Worm (Caenorhabditis elegans) whole organism, young adult: ENCODE results near the gene F36D3.1.
A peak's percentile ranks its signal among the peaks of the same experiment; 100 is the strongest.

Experiments
- B0019.2 ChIP-seq: fragments of 200-800 bp; sonication (Bioruptor generic); conservative IDR thresholded peaks from 2 replicates; pipeline ENCODE4 v1.3.6; 2022; ENCODE audit warnings: missing genetic modification reagents, missing genetic modification characterization, missing compliant biosample characterization
- B0035.1 ChIP-seq: sonication (generic microtip); optimal IDR thresholded peaks from 2 replicates; lab custom pipeline; 2016; ENCODE audit warnings: missing genetic modification characterization, mild to moderate bottlenecking, missing compliant biosample characterization, missing genotype, missing genetic modification reagents
- C17E4.6 ChIP-seq: fragments of 200-800 bp; sonication (Bioruptor generic); IDR thresholded peaks from 2 replicates; pipeline ENCODE4 v1.3.6; 2022; ENCODE audit warnings: missing genetic modification reagents, missing genetic modification characterization, missing compliant biosample characterization
- D2030.7 ChIP-seq: fragments of 200-800 bp; sonication (Bioruptor generic); IDR thresholded peaks from 2 replicates; pipeline ENCODE4 v1.3.6; 2022; ENCODE audit warnings: missing genetic modification reagents, missing genetic modification characterization, missing compliant biosample characterization
- F22D6.2 ChIP-seq: sonication (generic microtip); optimal IDR thresholded peaks from 2 replicates; lab custom pipeline; 2016; ENCODE audit warnings: mild to moderate bottlenecking, missing genetic modification characterization, missing compliant biosample characterization
- F33H1.4 ChIP-seq: fragments of 200-800 bp; sonication (Bioruptor generic); IDR thresholded peaks from 2 replicates; pipeline ENCODE4 v1.3.6; 2022; ENCODE audit warnings: missing genetic modification reagents, missing genetic modification characterization, missing compliant biosample characterization
- F49E8.2 ChIP-seq: sonication (generic microtip); optimal IDR thresholded peaks from 3 replicates; lab custom pipeline; 2017; ENCODE audit warnings: missing genetic modification characterization, mild to moderate bottlenecking, missing compliant biosample characterization, antibody characterized with exemption, moderate library complexity; ENCODE audit not compliant: insufficient read depth
- K11D2.4 ChIP-seq: fragments of 200-800 bp; sonication (Bioruptor generic); IDR thresholded peaks from 2 replicates; pipeline ENCODE4 v1.3.6; 2022; ENCODE audit warnings: missing genetic modification reagents, missing genetic modification characterization, missing compliant biosample characterization
- K12H6.12 ChIP-seq: fragments of 200-800 bp; sonication (Bioruptor generic); optimal IDR thresholded peaks from 2 replicates; lab custom pipeline; 2018; ENCODE audit warnings: mild to moderate bottlenecking, missing genetic modification characterization, missing compliant biosample characterization
- Y53G8AR.9 ChIP-seq: fragments of 200-800 bp; sonication (Bioruptor generic); conservative IDR thresholded peaks from 2 replicates; pipeline ENCODE4 v1.3.6; 2022; ENCODE audit warnings: missing genetic modification reagents, missing genetic modification characterization, missing compliant biosample characterization
- Y79H2A.3 ChIP-seq: fragments of 200-800 bp; sonication (Bioruptor generic); conservative IDR thresholded peaks from 2 replicates; pipeline ENCODE4 v1.3.6; 2022; ENCODE audit warnings: missing genetic modification reagents, missing genetic modification characterization, missing compliant biosample characterization
- ama-1 ChIP-seq, 3 experiments: fragments of 150-350 bp in 1 of 3; sonication (generic microtip) in 2 of 3; optimal IDR thresholded peaks; 2 replicates each; lab custom pipeline; 2014 to 2018; ENCODE audit warnings: missing biosample characterization in 2 of 3, missing genetic modification characterization in 2 of 3, missing genetic modification reagents in 2 of 3
- bed-1 ChIP-seq: fragments of 200-800 bp; sonication (Bioruptor generic); IDR thresholded peaks from 2 replicates; pipeline ENCODE4 v1.3.6; 2022; ENCODE audit warnings: missing genetic modification reagents, missing genetic modification characterization, missing compliant biosample characterization
- ccch-3 ChIP-seq: fragments of 200-800 bp; sonication (Bioruptor generic); optimal IDR thresholded peaks from 2 replicates; lab custom pipeline; 2018; ENCODE audit warnings: mild to moderate bottlenecking, missing genetic modification characterization, missing compliant biosample characterization
- ceh-100 ChIP-seq: fragments of 200-800 bp; sonication (Bioruptor generic); IDR thresholded peaks from 2 replicates; pipeline ENCODE4 v1.3.6; 2022; ENCODE audit warnings: missing genetic modification reagents, missing genetic modification characterization, missing compliant biosample characterization
- ceh-27 ChIP-seq: fragments of 200-800 bp; sonication (Bioruptor generic); optimal IDR thresholded peaks from 2 replicates; lab custom pipeline; 2018; ENCODE audit warnings: mild to moderate bottlenecking, missing genetic modification characterization, moderate library complexity, missing compliant biosample characterization
- ceh-40 ChIP-seq: fragments of 200-800 bp; sonication (Bioruptor generic); IDR thresholded peaks from 2 replicates; pipeline ENCODE4 v1.3.6; 2022; ENCODE audit warnings: missing genetic modification characterization, missing compliant biosample characterization
- ceh-91 ChIP-seq: fragments of 200-800 bp; sonication (Bioruptor generic); IDR thresholded peaks from 2 replicates; pipeline ENCODE4 v1.3.6; 2022; ENCODE audit warnings: missing genetic modification reagents, missing genetic modification characterization, missing compliant biosample characterization
- die-1 ChIP-seq: sonication (generic microtip); optimal IDR thresholded peaks from 2 replicates; lab custom pipeline; 2016; ENCODE audit warnings: missing genotype, mild to moderate bottlenecking, missing genetic modification characterization, missing compliant biosample characterization
- dpff-1 ChIP-seq: sonication (generic microtip); optimal IDR thresholded peaks from 2 replicates; lab custom pipeline; 2017; ENCODE audit warnings: mild to moderate bottlenecking, missing genetic modification characterization, missing compliant biosample characterization
- fkh-3 ChIP-seq: sonication (generic microtip); optimal IDR thresholded peaks from 2 replicates; lab custom pipeline; 2016; ENCODE audit warnings: mild to moderate bottlenecking, missing genetic modification characterization, missing compliant biosample characterization
- him-1 ChIP-seq: sonication (generic microtip); optimal IDR thresholded peaks from 2 replicates; lab custom pipeline; 2016; ENCODE audit warnings: missing genotype, missing genetic modification reagents, missing genetic modification characterization, missing compliant biosample characterization
- hmg-1.2 ChIP-seq: fragments of 200-800 bp; sonication (Bioruptor generic); IDR thresholded peaks from 2 replicates; pipeline ENCODE4 v1.3.6; 2022; ENCODE audit warnings: missing genetic modification reagents, missing genetic modification characterization, missing compliant biosample characterization
- hmg-20 ChIP-seq: fragments of 200-800 bp; sonication (Bioruptor generic); IDR thresholded peaks from 2 replicates; pipeline ENCODE4 v1.3.6; 2022; ENCODE audit warnings: missing genetic modification reagents, missing genetic modification characterization, missing compliant biosample characterization
- hsf-1 ChIP-seq: fragments of 200-800 bp; sonication (Bioruptor generic); IDR thresholded peaks from 2 replicates; pipeline ENCODE4 v1.3.6; 2022; ENCODE audit warnings: missing genetic modification reagents, missing genetic modification characterization, missing compliant biosample characterization
- lag-1 ChIP-seq: fragments of 200-800 bp; sonication (Bioruptor generic); IDR thresholded peaks from 2 replicates; pipeline ENCODE4 v1.3.6; 2022; ENCODE audit warnings: missing genetic modification reagents, missing genetic modification characterization, missing compliant biosample characterization
- let-607 ChIP-seq, 2 experiments: fragments of 200-800 bp in 1 of 2; sonication (Bioruptor generic) in 1 of 2; sonication (generic microtip) in 1 of 2; optimal IDR thresholded peaks; 2 replicates each; lab custom pipeline; 2016 to 2018; ENCODE audit warnings: mild to moderate bottlenecking in 2 of 2, missing compliant biosample characterization in 2 of 2, missing genetic modification characterization in 2 of 2, moderate library complexity in 2 of 2, missing genotype in 1 of 2
- lin-35 ChIP-seq, 3 experiments: fragments of 150-350 bp in 2 of 3; sonication (generic microtip) in 1 of 3; optimal IDR thresholded peaks; 2 replicates each; lab custom pipeline; 2014 to 2018; ENCODE audit warnings: missing biosample characterization in 3 of 3, missing genetic modification characterization in 3 of 3, missing genetic modification reagents in 3 of 3
- lin-40 ChIP-seq: sonication (generic microtip); optimal IDR thresholded peaks from 2 replicates; lab custom pipeline; 2016; ENCODE audit warnings: missing genetic modification characterization, mild to moderate bottlenecking, missing compliant biosample characterization, missing genotype, missing genetic modification reagents
- mel-28 ChIP-seq: sonication (generic microtip); optimal IDR thresholded peaks from 2 replicates; lab custom pipeline; 2016; ENCODE audit warnings: borderline replicate concordance, mild to moderate bottlenecking, missing genetic modification characterization, missing compliant biosample characterization
- nhr-120 ChIP-seq: fragments of 200-800 bp; sonication (Bioruptor generic); IDR thresholded peaks from 2 replicates; pipeline ENCODE4 v1.3.6; 2022; ENCODE audit warnings: missing genetic modification characterization, missing compliant biosample characterization
- nhr-179 ChIP-seq: sonication (generic microtip); optimal IDR thresholded peaks from 2 replicates; lab custom pipeline; 2016; ENCODE audit warnings: mild to moderate bottlenecking, missing genetic modification characterization, missing compliant biosample characterization
- nhr-27 ChIP-seq: fragments of 200-800 bp; sonication (Bioruptor generic); optimal IDR thresholded peaks from 2 replicates; lab custom pipeline; 2018; ENCODE audit warnings: mild to moderate bottlenecking, missing genetic modification characterization, moderate library complexity, missing compliant biosample characterization
- rcor-1 ChIP-seq: fragments of 200-800 bp; sonication (Bioruptor generic); IDR thresholded peaks from 2 replicates; pipeline ENCODE4 v1.3.6; 2022; ENCODE audit warnings: missing genetic modification reagents, missing genetic modification characterization, missing compliant biosample characterization
- repo-1 ChIP-seq: sonication (generic microtip); optimal IDR thresholded peaks from 2 replicates; lab custom pipeline; 2017; ENCODE audit warnings: mild to moderate bottlenecking, missing genetic modification characterization, missing compliant biosample characterization
- somi-1 ChIP-seq: fragments of 200-800 bp; sonication (Bioruptor generic); optimal IDR thresholded peaks from 2 replicates; lab custom pipeline; 2018; ENCODE audit warnings: mild to moderate bottlenecking, missing genetic modification characterization, missing compliant biosample characterization
- sptf-2 ChIP-seq: fragments of 200-800 bp; sonication (Bioruptor generic); optimal IDR thresholded peaks from 2 replicates; lab custom pipeline; 2018; ENCODE audit warnings: mild to moderate bottlenecking, missing genetic modification characterization, missing compliant biosample characterization
- tlf-1 ChIP-seq: fragments of 200-800 bp; sonication (Bioruptor generic); optimal IDR thresholded peaks from 2 replicates; lab custom pipeline; 2018; ENCODE audit warnings: mild to moderate bottlenecking, missing genetic modification characterization, missing compliant biosample characterization
- unc-62 ChIP-seq: fragments of 150-350 bp; optimal IDR thresholded peaks from 2 replicates; lab custom pipeline; 2014; ENCODE audit warnings: missing biosample characterization, missing genetic modification reagents, missing genetic modification characterization
- ztf-18 ChIP-seq: sonication (generic microtip); optimal IDR thresholded peaks from 2 replicates; lab custom pipeline; 2016; ENCODE audit warnings: missing genotype, mild to moderate bottlenecking, missing genetic modification characterization, missing compliant biosample characterization

F36D3.1 gene

DNA sequence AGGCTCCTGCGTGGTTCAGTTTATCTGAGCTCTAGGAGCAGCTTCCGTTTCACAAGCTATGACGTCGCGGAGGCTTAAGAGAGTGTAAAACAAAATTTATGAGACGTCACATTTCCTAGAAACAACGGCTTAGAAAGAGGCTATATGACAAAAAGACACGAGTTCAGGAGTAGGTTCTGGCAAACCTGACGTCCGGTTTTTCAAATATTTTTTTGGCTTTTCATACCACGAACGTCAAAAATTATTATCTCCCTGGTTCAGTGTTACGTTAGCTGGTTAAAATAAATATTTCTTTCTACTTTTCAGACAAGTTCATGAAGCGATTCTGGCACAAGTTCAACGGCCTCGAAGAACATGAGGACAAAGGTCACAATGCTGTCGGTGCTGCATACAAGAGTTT lies 28.6 kb downstream of the F36D3.1 start, which contains the start of gene F36D3.16 (continued):
- no peak for TF ChIP-seq rcor-1
- TF ChIP-seq, all 124 proteins: peak for 0

DNA sequence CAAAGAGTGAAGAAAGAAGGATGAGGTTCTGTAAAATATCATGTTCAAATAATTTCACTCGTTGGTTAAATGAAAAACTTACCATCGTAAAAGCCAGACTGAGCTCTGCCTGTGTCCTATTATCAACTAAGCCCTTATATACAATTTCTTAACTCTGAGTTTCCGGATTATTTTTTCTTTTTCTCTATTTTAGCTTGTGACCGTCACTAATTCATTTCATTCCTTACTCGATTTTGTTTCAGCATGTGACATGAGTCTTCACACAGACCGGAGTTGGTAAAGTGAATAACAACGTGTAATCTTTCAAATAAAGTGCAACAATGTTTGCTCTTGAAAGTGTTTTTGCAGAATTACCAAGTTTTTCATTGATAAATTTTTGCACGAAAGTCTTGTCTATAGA lies 34.8 kb downstream of the F36D3.1 start, which contains the start of gene cpr-2:
TSS of gene cpr-2 (minus strand) at position 101 of the 400 bp plus-strand sequence.
- TF ChIP-seq ceh-40 (GFP tag; lab: Robert Waterston, UW) (no peak), ceh-100 (GFP tag; lab: Robert Waterston, UW) (no peak)
- TF ChIP-seq, all 124 proteins: peak for 0

DNA sequence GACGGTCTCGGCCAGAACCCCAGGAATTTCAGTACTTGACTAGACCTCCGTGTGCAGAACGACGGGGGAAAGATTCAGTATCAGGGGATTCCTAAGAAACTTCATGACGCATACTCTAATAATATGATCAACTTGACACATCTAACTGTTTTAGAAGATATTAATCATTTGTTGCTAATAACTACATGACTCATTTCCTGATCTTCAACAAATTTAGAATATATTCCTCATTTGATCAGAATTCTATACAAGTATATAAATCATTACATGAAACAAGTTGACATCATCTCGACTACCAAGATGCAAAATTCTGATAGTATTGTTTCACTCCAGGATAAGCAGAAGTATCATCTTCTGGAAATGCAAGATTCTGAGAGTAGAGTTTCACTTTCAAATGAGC lies 36.0 kb downstream of the F36D3.1 start, which contains the start of gene Y32B12B.8:
TSS of gene Y32B12B.8 (plus strand) at position 301 of the 400 bp plus-strand sequence.
- no peak for TF ChIP-seq fkh-3 (tag; lab: Kevin White, UChicago)
- TF ChIP-seq nhr-179 (tag; lab: Kevin White, UChicago) = no peak
- TF ChIP-seq Y79H2A.3 (GFP tag; lab: Robert Waterston, UW) = no peak
- TF ChIP-seq lag-1 (GFP tag; lab: Robert Waterston, UW) = no peak
- no peak for TF ChIP-seq ccch-3 (GFP tag; lab: Kevin White, UChicago)
- no peak for TF ChIP-seq nhr-120
- TF ChIP-seq F49E8.2 (tag; lab: Kevin White, UChicago) = no peak
- no peak for TF ChIP-seq hmg-20 (GFP tag; lab: Robert Waterston, UW)
- no peak for TF ChIP-seq bed-1 (GFP tag; lab: Robert Waterston, UW)
- no peak for TF ChIP-seq K12H6.12 (tag; lab: Kevin White, UChicago)
- no peak for TF ChIP-seq F22D6.2 (tag; lab: Kevin White, UChicago)
- no peak for TF ChIP-seq lin-35 (GFP tag; optimal IDR thresholded peaks at IDR 0.05; lab: Kevin White, UChicago)
- no peak for TF ChIP-seq somi-1 (GFP tag; lab: Kevin White, UChicago)
- TF ChIP-seq die-1 (tag; lab: Kevin White, UChicago) = no peak
- no peak for TF ChIP-seq lin-40 (tag; lab: Kevin White, UChicago)

- TF ChIP-seq Y53G8AR.9 (GFP tag; lab: Robert Waterston, UW) = no peak
- no peak for TF ChIP-seq ztf-18 (tag; lab: Kevin White, UChicago)
- TF ChIP-seq B0019.2 (GFP tag; lab: Robert Waterston, UW) = no peak
- TF ChIP-seq ceh-27 (GFP tag; lab: Kevin White, UChicago) = no peak
- TF ChIP-seq dpff-1 = no peak
- no peak for TF ChIP-seq C17E4.6 (GFP tag; lab: Robert Waterston, UW)
- TF ChIP-seq ccch-3 (GFP tag; lab: Kevin White, UChicago) = no peak
- no peak for TF ChIP-seq mel-28 (tag; lab: Kevin White, UChicago)
- no peak for TF ChIP-seq lin-40 (tag; lab: Kevin White, UChicago)
- no peak for TF ChIP-seq ama-1 (optimal IDR thresholded peaks at IDR 0.05; lab: Kevin White, UChicago)
- TF ChIP-seq ama-1 (GFP tag; optimal IDR thresholded peaks at IDR 0.05; lab: Kevin White, UChicago) = no peak
- no peak for TF ChIP-seq nhr-179 (tag; lab: Kevin White, UChicago)
These were observed 37.5 kb downstream of the F36D3.1 start, which contains the start of gene Y32B12B.1 for ce11 chrV:16536701-16537100. Gene Y32B12B.1 (plus strand): TSS chrV:16537001.

DNA sequence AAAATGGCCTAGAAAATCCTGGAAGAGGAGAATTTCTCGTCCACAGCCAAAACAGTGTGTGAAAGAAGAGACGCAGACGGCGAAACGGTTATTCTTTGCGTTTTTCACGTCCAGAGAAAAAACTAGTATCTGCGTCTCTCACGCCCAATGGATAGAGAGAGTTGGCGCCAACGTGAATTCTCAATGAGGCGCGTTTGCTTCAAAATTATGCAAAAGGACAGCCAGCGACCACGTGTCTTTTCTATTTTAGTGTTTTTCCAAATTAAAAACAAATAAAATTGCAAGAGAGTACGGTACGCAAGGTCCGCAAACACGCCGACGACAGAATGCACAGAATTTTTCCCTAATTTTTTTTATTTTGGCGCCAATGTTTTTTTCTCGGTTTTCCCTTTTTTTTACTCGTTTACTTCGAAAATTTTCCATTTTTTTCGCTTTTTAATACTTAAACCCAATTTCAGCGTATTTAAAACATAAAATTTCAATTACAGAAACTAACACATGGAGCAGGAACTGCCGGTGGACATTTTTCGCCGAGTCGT lies 38.8 kb downstream of the F36D3.1 start, which contains the start of gene Y32B12B.2:
TSS of gene Y32B12B.2 (plus strand) at position 489 of the 539 bp plus-strand sequence.
- TF ChIP-seq let-607 (tag; optimal IDR thresholded peaks at IDR 0.05; lab: Kevin White, UChicago) (peak in 1 of 2 experiments; percentile 52), F33H1.4 (GFP tag; lab: Robert Waterston, UW) (no peak), K11D2.4 (GFP tag; lab: Robert Waterston, UW) (peak; percentile 39; the same call in 1 of the 2 replicates), hsf-1 (GFP tag; lab: Robert Waterston, UW) (peak; percentile 61), hmg-1.2 (GFP tag; lab: Robert Waterston, UW) (peak; percentile 81), unc-62 (GFP tag; lab: Kevin White, UChicago) (no peak), B0035.1 (no peak), ama-1 (optimal IDR thresholded peaks at IDR 0.05; lab: Kevin White, UChicago) (no peak), ama-1 (GFP tag; optimal IDR thresholded peaks at IDR 0.05; lab: Kevin White, UChicago) (no peak), repo-1 (tag; lab: Kevin White, UChicago) (no peak), tlf-1 (GFP tag; lab: Kevin White, UChicago) (peak; percentile 31), him-1 (no peak), D2030.7 (GFP tag; lab: Robert Waterston, UW) (peak; percentile 67; the same call in 1 of the 2 replicates), nhr-27 (tag; lab: Kevin White, UChicago) (no peak), ceh-91 (GFP tag; lab: Robert Waterston, UW) (peak; percentile 53), sptf-2 (GFP tag; lab: Kevin White, UChicago) (no peak)
